Comparison of ENCODE assay signal across 1 fruit fly cellular context in the genomic region with DNA sequence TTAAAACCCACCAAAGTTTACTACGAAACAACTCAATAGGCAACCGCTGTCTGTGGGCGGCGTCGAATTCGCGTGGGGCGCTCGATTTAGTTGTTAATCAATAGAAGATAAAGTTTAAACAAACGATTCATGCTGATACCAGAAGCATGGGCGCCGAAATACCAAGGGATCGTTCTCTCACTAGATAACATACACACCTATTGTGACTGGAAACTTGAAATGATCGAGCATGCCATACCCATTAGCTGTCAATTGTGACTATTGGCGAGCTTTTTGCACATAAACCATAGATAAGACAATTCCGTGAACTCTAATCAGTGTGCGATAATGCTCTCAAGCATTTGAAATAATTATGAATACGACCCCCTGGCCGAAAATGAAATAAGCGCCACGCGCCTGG.
TF ChIP-seq lines count a peak whose summit lies in the region.

No protein-coding gene starts in this region.

TF ChIP-seq in whole organism, embryonic, 481 proteins besides CTCF, POLR2A, EP300 and RAD21 (continued from another document and continues in another):
- TF ChIP-seq Hmr (GFP tag; optimal IDR thresholded peaks at IDR 0.05; lab: Kevin White, UChicago), result peak; percentile 79
- TF ChIP-seq CG9876 (GFP tag; optimal IDR thresholded peaks at IDR 0.05; lab: Kevin White, UChicago), result peak; percentile 27
- TF ChIP-seq CG17385 (GFP tag; optimal IDR thresholded peaks at IDR 0.05; lab: Kevin White, UChicago), result peak; percentile 54
- peak; percentile 56 for TF ChIP-seq Xrp1 (GFP tag; IDR thresholded peaks at IDR 0.05; lab: Robert Waterston, UW)
- peak; percentile 19 for TF ChIP-seq Six4 (GFP tag; optimal IDR thresholded peaks at IDR 0.05; lab: Kevin White, UChicago)
- TF ChIP-seq Mad (GFP tag; optimal IDR thresholded peaks at IDR 0.05; lab: Kevin White, UChicago), result peak; percentile 40
- TF ChIP-seq aop (GFP tag; IDR thresholded peaks at IDR 0.05; lab: Robert Waterston, UW), result 0 out of 2 replicates have a peak, but pooled peaks have one; percentile 5
- TF ChIP-seq ind (GFP tag; optimal IDR thresholded peaks at IDR 0.05; lab: Kevin White, UChicago), result peak; percentile 87
- TF ChIP-seq cad (GFP tag; optimal IDR thresholded peaks at IDR 0.05; lab: Kevin White, UChicago), result no peak
- peak; percentile 83 for TF ChIP-seq CG12071 (GFP tag; optimal IDR thresholded peaks at IDR 0.05; lab: Kevin White, UChicago)
- peak; percentile 59 for TF ChIP-seq az2 (GFP tag; optimal IDR thresholded peaks at IDR 0.05; lab: Kevin White, UChicago)
- TF ChIP-seq CG7839 (tag; optimal IDR thresholded peaks at IDR 0.05; lab: Kevin White, UChicago), result peak; percentile 78
- peak; percentile 53 for TF ChIP-seq CG17829 (tag; optimal IDR thresholded peaks at IDR 0.05; lab: Kevin White, UChicago)
- TF ChIP-seq jigr1 (GFP tag; IDR thresholded peaks at IDR 0.05; lab: Robert Waterston, UW), result peak; percentile 55; the same call in 2 of the 3 replicates
- peak; percentile 80 for TF ChIP-seq CG13424 (tag; optimal IDR thresholded peaks at IDR 0.05; lab: Kevin White, UChicago)
- peak; percentile 82 for TF ChIP-seq CG15269 (tag; optimal IDR thresholded peaks at IDR 0.05; lab: Kevin White, UChicago)
- peak; percentile 25 for TF ChIP-seq CG9727 (GFP tag; optimal IDR thresholded peaks at IDR 0.05; lab: Kevin White, UChicago)
- peak; percentile 86 for TF ChIP-seq lmd (GFP tag; IDR thresholded peaks at IDR 0.05; lab: Robert Waterston, UW)
- TF ChIP-seq PHDP (tag; optimal IDR thresholded peaks at IDR 0.05; lab: Kevin White, UChicago), result peak; percentile 73
- TF ChIP-seq Ets97D (GFP tag; optimal IDR thresholded peaks at IDR 0.05; lab: Kevin White, UChicago), result peak; percentile 21
- no peak for TF ChIP-seq ftz-f1 (GFP tag; optimal IDR thresholded peaks at IDR 0.05; lab: Kevin White, UChicago)
- TF ChIP-seq Deaf1 (tag; optimal IDR thresholded peaks at IDR 0.05; lab: Kevin White, UChicago), result peak; percentile 16
- TF ChIP-seq Drgx (GFP tag; IDR thresholded peaks at IDR 0.05; lab: Robert Waterston, UW), result no peak
- TF ChIP-seq CG9797 (GFP tag; optimal IDR thresholded peaks at IDR 0.05; lab: Kevin White, UChicago), result no peak
- TF ChIP-seq NC2α (GFP tag; optimal IDR thresholded peaks at IDR 0.05; lab: Kevin White, UChicago), result peak; percentile 67
- TF ChIP-seq CG6272 (GFP tag; IDR thresholded peaks at IDR 0.05; lab: Robert Waterston, UW), result peak; percentile 72
- peak; percentile 55 for TF ChIP-seq oc (tag; optimal IDR thresholded peaks at IDR 0.05; lab: Kevin White, UChicago)
- TF ChIP-seq CG1832 (GFP tag; optimal IDR thresholded peaks at IDR 0.05; lab: Kevin White, UChicago), result no peak
- peak; percentile 59; the same call in 1 of the 2 replicates for TF ChIP-seq danr (GFP tag; IDR thresholded peaks at IDR 0.05; lab: Robert Waterston, UW)
- peak; percentile 42 for TF ChIP-seq vfl (GFP tag; optimal IDR thresholded peaks at IDR 0.05; lab: Kevin White, UChicago)
- TF ChIP-seq Abd-B (GFP tag; optimal IDR thresholded peaks at IDR 0.05; lab: Kevin White, UChicago), result peak; percentile 66
- no peak for TF ChIP-seq Dp (GFP tag; optimal IDR thresholded peaks at IDR 0.05; lab: Kevin White, UChicago)
- no peak for TF ChIP-seq CG15479 (GFP tag; optimal IDR thresholded peaks at IDR 0.05; lab: Kevin White, UChicago)
- TF ChIP-seq ssp (GFP tag; IDR thresholded peaks at IDR 0.05; lab: Robert Waterston, UW), result peak; percentile 49
- TF ChIP-seq hb (GFP tag; IDR thresholded peaks at IDR 0.05; lab: Robert Waterston, UW; ENCODE audit: partially characterized antibody), result no peak
- no peak for TF ChIP-seq CG14710 (tag; optimal IDR thresholded peaks at IDR 0.05; lab: Kevin White, UChicago)
- peak; percentile 40 for TF ChIP-seq CG12299 (tag; optimal IDR thresholded peaks at IDR 0.05; lab: Kevin White, UChicago)
- no peak for TF ChIP-seq TFAM (GFP tag; optimal IDR thresholded peaks at IDR 0.05; lab: Kevin White, UChicago)
- no peak for TF ChIP-seq Spps (tag; optimal IDR thresholded peaks at IDR 0.05; lab: Kevin White, UChicago)
- no peak for TF ChIP-seq CG15073 (GFP tag; optimal IDR thresholded peaks at IDR 0.05; lab: Kevin White, UChicago)
- TF ChIP-seq trh (GFP tag; optimal IDR thresholded peaks at IDR 0.05; lab: Kevin White, UChicago), result peak; percentile 54
- peak; percentile 76 for TF ChIP-seq Optix (GFP tag; IDR thresholded peaks at IDR 0.05; lab: Robert Waterston, UW)
- TF ChIP-seq stc (GFP tag; IDR thresholded peaks at IDR 0.05; lab: Robert Waterston, UW), result peak; percentile 83
- TF ChIP-seq scrt (GFP tag; optimal IDR thresholded peaks at IDR 0.05; lab: Kevin White, UChicago), result peak; percentile 60
- TF ChIP-seq CG4617 (GFP tag; optimal IDR thresholded peaks at IDR 0.05; lab: Kevin White, UChicago; ENCODE audit: borderline replicate concordance), result no peak
- peak; percentile 31 for TF ChIP-seq CG34376 (GFP tag; optimal IDR thresholded peaks at IDR 0.05; lab: Kevin White, UChicago)
- peak; percentile 54 for TF ChIP-seq CG7987 (GFP tag; optimal IDR thresholded peaks at IDR 0.05; lab: Kevin White, UChicago)
- peak; percentile 17; the same call in 1 of the 3 replicates for TF ChIP-seq CG17361 (GFP tag; IDR thresholded peaks at IDR 0.05; lab: Robert Waterston, UW)
- no peak for TF ChIP-seq HLH4C (GFP tag; IDR thresholded peaks at IDR 0.05; lab: Robert Waterston, UW; ENCODE audit: partially characterized antibody)
- TF ChIP-seq CG10959 (GFP tag; IDR thresholded peaks at IDR 0.05; lab: Robert Waterston, UW), result no peak; the same call in 1 of the 2 replicates
- TF ChIP-seq CG11085 (GFP tag; IDR thresholded peaks at IDR 0.05; lab: Robert Waterston, UW), result peak; percentile 46; the same call in 1 of the 2 replicates
- no peak for TF ChIP-seq crp (GFP tag; optimal IDR thresholded peaks at IDR 0.05; lab: Kevin White, UChicago)
- peak; percentile 64 for TF ChIP-seq fd96Cb (tag; optimal IDR thresholded peaks at IDR 0.05; lab: Kevin White, UChicago)
- no peak for TF ChIP-seq inv (GFP tag; IDR thresholded peaks at IDR 0.05; lab: Robert Waterston, UW; ENCODE audit: partially characterized antibody)
- TF ChIP-seq sc (optimal IDR thresholded peaks at IDR 0.05; lab: Kevin White, UChicago), result no peak
- TF ChIP-seq sc (GFP tag; optimal IDR thresholded peaks at IDR 0.05; lab: Kevin White, UChicago), result peak; percentile 44
- no peak for TF ChIP-seq CG2116 (GFP tag; optimal IDR thresholded peaks at IDR 0.05; lab: Kevin White, UChicago)
- peak; percentile 72 for TF ChIP-seq CG30403 (GFP tag; optimal IDR thresholded peaks at IDR 0.05; lab: Kevin White, UChicago)
- TF ChIP-seq Sox102F (GFP tag; optimal IDR thresholded peaks at IDR 0.05; lab: Kevin White, UChicago), result peak; percentile 89
- TF ChIP-seq cas (GFP tag; IDR thresholded peaks at IDR 0.05; lab: Robert Waterston, UW), result peak; percentile 33; the same call in 1 of the 2 replicates
- TF ChIP-seq CG14965 (GFP tag; optimal IDR thresholded peaks at IDR 0.05; lab: Kevin White, UChicago; ENCODE audit: borderline replicate concordance), result no peak
- peak; percentile 97 for TF ChIP-seq D19B (GFP tag; optimal IDR thresholded peaks at IDR 0.05; lab: Kevin White, UChicago)
- no peak for TF ChIP-seq pita (GFP tag; optimal IDR thresholded peaks at IDR 0.05; lab: Kevin White, UChicago)
- peak; percentile 59 for TF ChIP-seq CG12391 (tag; optimal IDR thresholded peaks at IDR 0.05; lab: Kevin White, UChicago)
- TF ChIP-seq gcm2 (GFP tag; optimal IDR thresholded peaks at IDR 0.05; lab: Kevin White, UChicago), result peak; percentile 33
- TF ChIP-seq Lhr (GFP tag; optimal IDR thresholded peaks at IDR 0.05; lab: Kevin White, UChicago), result no peak
- peak; percentile 20 for TF ChIP-seq Fer2 (tag; optimal IDR thresholded peaks at IDR 0.05; lab: Kevin White, UChicago)
- peak; percentile 58 for TF ChIP-seq Hr3 (GFP tag; optimal IDR thresholded peaks at IDR 0.05; lab: Kevin White, UChicago)
- peak; percentile 73 for TF ChIP-seq Chrac-16 (GFP tag; optimal IDR thresholded peaks at IDR 0.05; lab: Kevin White, UChicago)
- TF ChIP-seq CG7745 (tag; optimal IDR thresholded peaks at IDR 0.05; lab: Kevin White, UChicago), result no peak
- TF ChIP-seq usp (GFP tag; optimal IDR thresholded peaks at IDR 0.05; lab: Kevin White, UChicago), result no peak
- TF ChIP-seq HmgZ (tag; optimal IDR thresholded peaks at IDR 0.05; lab: Kevin White, UChicago), result peak; percentile 81
- TF ChIP-seq HLH54F (GFP tag; optimal IDR thresholded peaks at IDR 0.05; lab: Kevin White, UChicago), result peak; percentile 83
- peak; percentile 58; the same call in 1 of the 2 replicates for TF ChIP-seq bowl (GFP tag; IDR thresholded peaks at IDR 0.05; lab: Robert Waterston, UW)
- peak; percentile 0 for TF ChIP-seq CG8359 (GFP tag; optimal IDR thresholded peaks at IDR 0.05; lab: Kevin White, UChicago; ENCODE audit: borderline replicate concordance)
- no peak for TF ChIP-seq Lim3 (GFP tag; IDR thresholded peaks at IDR 0.05; lab: Robert Waterston, UW)
- peak; percentile 71 for TF ChIP-seq pho (GFP tag; optimal IDR thresholded peaks at IDR 0.05; lab: Kevin White, UChicago)
- peak; percentile 44 for TF ChIP-seq ttk (GFP tag; IDR thresholded peaks at IDR 0.05; lab: Robert Waterston, UW)
- peak; percentile 35 for TF ChIP-seq Dad (GFP tag; optimal IDR thresholded peaks at IDR 0.05; lab: Kevin White, UChicago)
- TF ChIP-seq CG12769 (tag; optimal IDR thresholded peaks at IDR 0.05; lab: Kevin White, UChicago), result peak; percentile 83
- TF ChIP-seq Mrtf (GFP tag; IDR thresholded peaks at IDR 0.05; lab: Robert Waterston, UW), result peak; percentile 68
- TF ChIP-seq zf30C (GFP tag; optimal IDR thresholded peaks at IDR 0.05; lab: Kevin White, UChicago), result no peak
- peak; percentile 74 for TF ChIP-seq Side (GFP tag; optimal IDR thresholded peaks at IDR 0.05; lab: Kevin White, UChicago)
- peak; percentile 11 for TF ChIP-seq CG18011 (GFP tag; optimal IDR thresholded peaks at IDR 0.05; lab: Kevin White, UChicago)
- no peak for TF ChIP-seq CG8290 (GFP tag; optimal IDR thresholded peaks at IDR 0.05; lab: Kevin White, UChicago)
- TF ChIP-seq CG8290 (tag; optimal IDR thresholded peaks at IDR 0.05; lab: Kevin White, UChicago), result peak in 1 of 2 experiments; percentile 86
- TF ChIP-seq btn (GFP tag; optimal IDR thresholded peaks at IDR 0.05; lab: Kevin White, UChicago), result peak; percentile 56
- TF ChIP-seq CG3163 (GFP tag; optimal IDR thresholded peaks at IDR 0.05; lab: Kevin White, UChicago), result peak; percentile 45
- TF ChIP-seq z (GFP tag; IDR thresholded peaks at IDR 0.05; lab: Robert Waterston, UW), result no peak
- no peak for TF ChIP-seq twi (tag; optimal IDR thresholded peaks at IDR 0.05; lab: Kevin White, UChicago)
- peak; percentile 16 for TF ChIP-seq CG15601 (tag; optimal IDR thresholded peaks at IDR 0.05; lab: Kevin White, UChicago)
- peak; percentile 59 for TF ChIP-seq tio (GFP tag; optimal IDR thresholded peaks at IDR 0.05; lab: Kevin White, UChicago)
- 0 out of 2 replicates have a peak, but pooled peaks have one; percentile 28 for TF ChIP-seq CG16779 (GFP tag; IDR thresholded peaks at IDR 0.05; lab: Robert Waterston, UW)
- TF ChIP-seq Fer1 (GFP tag; optimal IDR thresholded peaks at IDR 0.05; lab: Kevin White, UChicago), result peak; percentile 66
- TF ChIP-seq en (GFP tag; optimal IDR thresholded peaks at IDR 0.05; lab: Kevin White, UChicago), result peak; percentile 15
- TF ChIP-seq CG10654 (GFP tag; optimal IDR thresholded peaks at IDR 0.05; lab: Kevin White, UChicago), result peak; percentile 51
- peak; percentile 86 for TF ChIP-seq shn (GFP tag; optimal IDR thresholded peaks at IDR 0.05; lab: Kevin White, UChicago)
- TF ChIP-seq Adf1 (GFP tag; IDR thresholded peaks at IDR 0.05; lab: Robert Waterston, UW), result peak; percentile 12; the same call in 1 of the 2 replicates
- peak; percentile 2 for TF ChIP-seq Nf-YC (tag; optimal IDR thresholded peaks at IDR 0.05; lab: Kevin White, UChicago)
- TF ChIP-seq NK7.1 (GFP tag; optimal IDR thresholded peaks at IDR 0.05; lab: Kevin White, UChicago), result peak; percentile 35
- no peak for TF ChIP-seq psq (GFP tag; optimal IDR thresholded peaks at IDR 0.05; lab: Kevin White, UChicago)
- TF ChIP-seq eyg (GFP tag; optimal IDR thresholded peaks at IDR 0.05; lab: Kevin White, UChicago), result peak; percentile 57
- no peak for TF ChIP-seq yki (optimal IDR thresholded peaks at IDR 0.05; lab: Kevin White, UChicago)
- peak; percentile 60 for TF ChIP-seq nau (GFP tag; optimal IDR thresholded peaks at IDR 0.05; lab: Kevin White, UChicago)
- peak; percentile 86 for TF ChIP-seq sd (tag; optimal IDR thresholded peaks at IDR 0.05; lab: Kevin White, UChicago)
- peak in 1 of 2 experiments; percentile 63 for TF ChIP-seq Eip74EF (GFP tag; optimal IDR thresholded peaks at IDR 0.05; lab: Kevin White, UChicago)
- peak; percentile 62 for TF ChIP-seq CG17612 (GFP tag; IDR thresholded peaks at IDR 0.05; lab: Robert Waterston, UW)
- peak; percentile 80 for TF ChIP-seq CG3847 (GFP tag; IDR thresholded peaks at IDR 0.05; lab: Robert Waterston, UW)
- peak; percentile 62; the same call in 2 of the 3 replicates for TF ChIP-seq zfh1 (GFP tag; IDR thresholded peaks at IDR 0.05; lab: Robert Waterston, UW)
- TF ChIP-seq Fer3 (tag; optimal IDR thresholded peaks at IDR 0.05; lab: Kevin White, UChicago), result peak; percentile 80
- TF ChIP-seq Asciz (GFP tag; optimal IDR thresholded peaks at IDR 0.05; lab: Kevin White, UChicago), result peak; percentile 22
- peak; percentile 76 for TF ChIP-seq unpg (GFP tag; optimal IDR thresholded peaks at IDR 0.05; lab: Kevin White, UChicago)
- TF ChIP-seq Dip2 (GFP tag; IDR thresholded peaks at IDR 0.05; lab: Robert Waterston, UW), result no peak
- no peak for TF ChIP-seq gfzf (GFP tag; optimal IDR thresholded peaks at IDR 0.05; lab: Kevin White, UChicago)
- 0 out of 2 replicates have a peak, but pooled peaks have one; percentile 6 for TF ChIP-seq CG8765 (GFP tag; IDR thresholded peaks at IDR 0.05; lab: Robert Waterston, UW)
- peak; percentile 74 for TF ChIP-seq tap (tag; optimal IDR thresholded peaks at IDR 0.05; lab: Kevin White, UChicago)
- TF ChIP-seq jumu (GFP tag; optimal IDR thresholded peaks at IDR 0.05; lab: Kevin White, UChicago), result peak; percentile 54
- TF ChIP-seq row (GFP tag; IDR thresholded peaks at IDR 0.05; lab: Robert Waterston, UW), result peak; percentile 76
- TF ChIP-seq CG14860 (GFP tag; IDR thresholded peaks at IDR 0.05; lab: Robert Waterston, UW; ENCODE audit: partially characterized antibody), result no peak
- TF ChIP-seq pan (optimal IDR thresholded peaks at IDR 0.05; lab: Kevin White, UChicago), result no peak
- TF ChIP-seq pan (GFP tag; optimal IDR thresholded peaks at IDR 0.05 in 1 of 2, IDR thresholded peaks at IDR 0.05 in 1 of 2), result peak in 1 of 2 experiments; percentile 75
- TF ChIP-seq Ada2b (GFP tag; IDR thresholded peaks at IDR 0.05; lab: Robert Waterston, UW), result peak; percentile 61
- no peak for TF ChIP-seq unc-4 (GFP tag; IDR thresholded peaks at IDR 0.05; lab: Robert Waterston, UW; ENCODE audit: partially characterized antibody)
- peak; percentile 52 for TF ChIP-seq tup (GFP tag; optimal IDR thresholded peaks at IDR 0.05; lab: Kevin White, UChicago)
